Fruit fly (Drosophila melanogaster) whole organism, prepupa: Measurements from ENCODE around the gene CG12481.

ENCODE experiments used
- Blimp-1 ChIP-seq: fragments of 200-800 bp; sonication (Bioruptor generic); optimal IDR thresholded peaks from 3 replicates; lab custom pipeline; 2017; ENCODE audit warnings: missing biosample characterization, missing genetic modification characterization, mild to moderate bottlenecking, moderate library complexity, missing genetic modification reagents
- CG10669 ChIP-seq: fragments of 200-800 bp; sonication (Bioruptor generic); optimal IDR thresholded peaks from 3 replicates; lab custom pipeline; 2018; ENCODE audit warnings: missing biosample characterization, mild to moderate bottlenecking, missing genetic modification characterization, moderate library complexity
- CG11762 ChIP-seq: fragments of 200-800 bp; sonication (Bioruptor generic); optimal IDR thresholded peaks from 3 replicates; lab custom pipeline; 2016; ENCODE audit warnings: missing biosample characterization, missing genetic modification characterization; ENCODE audit not compliant: insufficient read depth
- CG11902 ChIP-seq: fragments of 200-800 bp; sonication (Bioruptor generic); optimal IDR thresholded peaks from 3 replicates; lab custom pipeline; 2016; ENCODE audit warnings: missing biosample characterization, missing genetic modification characterization
- CG15336 ChIP-seq: fragments of 200-800 bp; sonication (Bioruptor generic); IDR thresholded peaks from 2 replicates; pipeline ENCODE4 v1.3.6; 2022; ENCODE audit warnings: missing biosample characterization, missing genetic modification characterization
- CG1621 ChIP-seq: fragments of 200-800 bp; sonication (Bioruptor generic); optimal IDR thresholded peaks from 3 replicates; lab custom pipeline; 2018; ENCODE audit warnings: missing biosample characterization, mild to moderate bottlenecking, missing genetic modification characterization
- CG16779 ChIP-seq: fragments of 200-800 bp; sonication (Bioruptor generic); optimal IDR thresholded peaks from 3 replicates; lab custom pipeline; 2017; ENCODE audit warnings: missing biosample characterization, mild to moderate bottlenecking, missing genetic modification characterization
- CG3032 ChIP-seq: fragments of 200-800 bp; optimal IDR thresholded peaks from 2 replicates; lab custom pipeline; 2019; ENCODE audit warnings: missing biosample characterization, mild to moderate bottlenecking, missing genetic modification characterization, moderate library complexity
- CG31627 ChIP-seq: fragments of 200-800 bp; sonication (Bioruptor generic); optimal IDR thresholded peaks from 3 replicates; lab custom pipeline; 2016; ENCODE audit warnings: missing biosample characterization, missing genetic modification characterization
- CG32006 ChIP-seq: fragments of 200-800 bp; sonication (Bioruptor generic); optimal IDR thresholded peaks from 3 replicates; lab custom pipeline; 2017; ENCODE audit warnings: missing biosample characterization, mild to moderate bottlenecking, missing genetic modification characterization
- CG3919 ChIP-seq: fragments of 200-800 bp; sonication (Bioruptor generic); optimal IDR thresholded peaks from 3 replicates; lab custom pipeline; 2016; ENCODE audit warnings: missing biosample characterization, missing genetic modification characterization
- CG4318 ChIP-seq: fragments of 200-800 bp; sonication (Bioruptor generic); optimal IDR thresholded peaks from 3 replicates; lab custom pipeline; 2017; ENCODE audit warnings: missing biosample characterization, mild to moderate bottlenecking, missing genetic modification characterization
- CG6163 ChIP-seq: fragments of 200-800 bp; sonication (Bioruptor generic); IDR thresholded peaks from 3 replicates; pipeline ENCODE4 v1.3.6; 2022; ENCODE audit warnings: missing biosample characterization, missing genetic modification characterization
- CG6276 ChIP-seq: fragments of 200-800 bp; sonication (Bioruptor generic); optimal IDR thresholded peaks from 2 replicates; lab custom pipeline; 2017; ENCODE audit warnings: missing biosample characterization, mild to moderate bottlenecking, missing genetic modification characterization
- CG6792 ChIP-seq: fragments of 200-800 bp; sonication (Bioruptor generic); optimal IDR thresholded peaks from 3 replicates; lab custom pipeline; 2016; ENCODE audit warnings: missing biosample characterization, missing genetic modification characterization
- CG6808 ChIP-seq: fragments of 200-800 bp; sonication (Bioruptor generic); optimal IDR thresholded peaks from 3 replicates; lab custom pipeline; 2017; ENCODE audit warnings: missing biosample characterization, missing genetic modification characterization, mild to moderate bottlenecking, moderate library complexity, missing genetic modification reagents
- CG6854 ChIP-seq: fragments of 200-800 bp; sonication (Bioruptor generic); optimal IDR thresholded peaks from 2 replicates; lab custom pipeline; 2017; ENCODE audit warnings: missing biosample characterization, mild to moderate bottlenecking, missing genetic modification characterization
- CG8632 ChIP-seq: fragments of 200-800 bp; sonication (Bioruptor generic); optimal IDR thresholded peaks from 3 replicates; lab custom pipeline; 2016; ENCODE audit warnings: missing biosample characterization, missing genetic modification characterization
- CG9139 ChIP-seq: fragments of 200-800 bp; sonication (Bioruptor generic); optimal IDR thresholded peaks from 3 replicates; lab custom pipeline; 2017; ENCODE audit warnings: missing biosample characterization, mild to moderate bottlenecking, missing genetic modification characterization
- Eip78C ChIP-seq: fragments of 200-800 bp; sonication (Bioruptor generic); peaks from one replicate; lab custom pipeline; 2016; ENCODE audit warnings: missing biosample characterization, missing genetic modification characterization
- Ets21C ChIP-seq: fragments of 200-800 bp; sonication (Bioruptor generic); optimal IDR thresholded peaks from 3 replicates; lab custom pipeline; 2016; ENCODE audit warnings: missing biosample characterization, missing genetic modification characterization
- Ets96B ChIP-seq: fragments of 200-800 bp; optimal IDR thresholded peaks from 2 replicates; lab custom pipeline; 2019; ENCODE audit warnings: missing biosample characterization, mild to moderate bottlenecking, missing genetic modification characterization, moderate library complexity
- Gug ChIP-seq: fragments of 200-800 bp; sonication (Bioruptor generic); IDR thresholded peaks from 2 replicates; pipeline ENCODE4 v1.3.6; 2022; ENCODE audit warnings: missing biosample characterization, missing genetic modification characterization
- Hr38 ChIP-seq: sonication (Bioruptor generic); optimal IDR thresholded peaks from 2 replicates; lab custom pipeline; 2016; ENCODE audit warnings: missing biosample characterization, missing genetic modification characterization
- Hr39 ChIP-seq: fragments of 200-800 bp; sonication (Bioruptor generic); optimal IDR thresholded peaks from 2 replicates; lab custom pipeline; 2016; ENCODE audit warnings: missing biosample characterization, missing genetic modification characterization
- Met ChIP-seq: fragments of 200-800 bp; sonication (Bioruptor generic); optimal IDR thresholded peaks from 3 replicates; lab custom pipeline; 2016; ENCODE audit warnings: missing biosample characterization, missing genetic modification characterization
- OdsH ChIP-seq: fragments of 200-800 bp; sonication (Bioruptor generic); optimal IDR thresholded peaks from 3 replicates; lab custom pipeline; 2016; ENCODE audit warnings: missing biosample characterization, missing genetic modification characterization
- Smox ChIP-seq: fragments of 200-800 bp; sonication (Bioruptor generic); optimal IDR thresholded peaks from 3 replicates; lab custom pipeline; 2016; ENCODE audit warnings: missing biosample characterization, missing genetic modification characterization
- achi ChIP-seq: fragments of 200-800 bp; sonication (Bioruptor generic); optimal IDR thresholded peaks from 3 replicates; lab custom pipeline; 2016; ENCODE audit warnings: missing biosample characterization, missing genetic modification characterization
- acj6 ChIP-seq: fragments of 200-800 bp; sonication (Bioruptor generic); optimal IDR thresholded peaks from 3 replicates; lab custom pipeline; 2016; ENCODE audit warnings: missing biosample characterization, missing genetic modification characterization
- cyc ChIP-seq: fragments of 200-800 bp; sonication (Bioruptor generic); optimal IDR thresholded peaks from 3 replicates; lab custom pipeline; 2016; ENCODE audit warnings: missing biosample characterization, missing genetic modification characterization
- dsx ChIP-seq: fragments of 200-800 bp; optimal IDR thresholded peaks from 3 replicates; lab custom pipeline; 2019; ENCODE audit warnings: missing biosample characterization, mild to moderate bottlenecking, missing genetic modification characterization, moderate library complexity; ENCODE audit not compliant: poor library complexity, severe bottlenecking
- eg ChIP-seq: fragments of 200-800 bp; sonication (Bioruptor generic); IDR thresholded peaks from 3 replicates; pipeline ENCODE4 v1.3.6; 2022; ENCODE audit warnings: missing biosample characterization, missing genetic modification characterization
- esn ChIP-seq: fragments of 200-800 bp; sonication (Bioruptor generic); optimal IDR thresholded peaks from 2 replicates; lab custom pipeline; 2016; ENCODE audit warnings: missing biosample characterization, mild to moderate bottlenecking, missing genetic modification characterization, moderate library complexity
- fd85E ChIP-seq: fragments of 200-800 bp; sonication (Bioruptor generic); optimal IDR thresholded peaks from 3 replicates; lab custom pipeline; 2016; ENCODE audit warnings: missing biosample characterization, missing genetic modification characterization
- lz ChIP-seq: fragments of 200-800 bp; sonication (Bioruptor generic); optimal IDR thresholded peaks from 3 replicates; lab custom pipeline; 2016; ENCODE audit warnings: missing biosample characterization, missing genetic modification characterization
- net ChIP-seq: fragments of 200-800 bp; sonication (Bioruptor generic); optimal IDR thresholded peaks from 3 replicates; lab custom pipeline; 2016; ENCODE audit warnings: missing biosample characterization, missing genetic modification characterization
- pdm3 ChIP-seq: fragments of 200-800 bp; sonication (Bioruptor generic); optimal IDR thresholded peaks from 3 replicates; lab custom pipeline; 2016; ENCODE audit warnings: missing biosample characterization, missing genetic modification characterization
- spab ChIP-seq: fragments of 200-800 bp; sonication (Bioruptor generic); optimal IDR thresholded peaks from 2 replicates; lab custom pipeline; 2017; ENCODE audit warnings: missing biosample characterization, mild to moderate bottlenecking, missing genetic modification characterization, missing genetic modification reagents
- ss ChIP-seq, 2 experiments: fragments of 200-800 bp; sonication (Bioruptor generic); optimal IDR thresholded peaks; 2 replicates in 1 of 2; 3 replicates in 1 of 2; lab custom pipeline; 2017 to 2018; ENCODE audit warnings: mild to moderate bottlenecking in 2 of 2, missing biosample characterization in 2 of 2, missing genetic modification characterization in 2 of 2, moderate library complexity in 1 of 2
- svp ChIP-seq: fragments of 200-800 bp; sonication (Bioruptor generic); peaks from one replicate; lab custom pipeline; 2016; ENCODE audit warnings: missing biosample characterization, missing genetic modification characterization
- vri ChIP-seq: fragments of 200-800 bp; sonication (Bioruptor generic); optimal IDR thresholded peaks from 3 replicates; lab custom pipeline; 2016; ENCODE audit warnings: missing biosample characterization, mild to moderate bottlenecking, missing genetic modification characterization

CG12481 gene

DNA sequence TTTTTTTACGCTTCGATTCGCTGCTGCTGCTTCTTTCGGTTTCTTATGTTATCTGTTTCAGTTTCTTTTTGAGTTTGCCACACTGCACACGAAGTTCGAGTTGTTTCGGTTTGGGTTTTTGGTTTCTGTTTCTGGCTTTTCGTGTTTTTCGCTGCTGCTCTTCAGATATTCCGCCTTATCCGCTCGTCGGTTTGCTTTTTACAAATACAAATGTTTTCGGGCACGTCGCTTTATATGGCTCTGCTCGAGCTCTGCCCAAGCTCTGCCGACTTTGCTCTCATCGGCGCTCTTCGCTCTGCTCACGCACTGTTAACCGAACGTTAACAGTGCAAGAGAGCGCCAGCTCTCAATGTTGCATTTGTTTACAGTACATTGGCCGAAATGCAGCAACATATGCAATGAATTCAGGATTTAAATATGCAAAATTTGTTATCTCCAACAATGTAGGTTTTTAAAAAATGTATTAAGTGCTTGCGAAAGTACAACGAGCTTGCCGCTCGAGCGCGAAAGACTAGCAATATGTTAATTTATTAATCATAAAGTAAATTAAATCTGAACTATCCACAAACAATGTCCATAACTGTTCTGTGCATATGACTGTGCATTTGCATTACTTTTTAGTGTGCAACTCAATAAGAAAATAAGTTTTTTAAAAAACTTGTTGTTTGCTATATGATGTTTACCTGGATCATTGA is 24.3 kb downstream of the CG12481 start (continued):
- TF ChIP-seq Eip78C (GFP tag; lab: Kevin White, UChicago): peak; percentile 49
- TF ChIP-seq net (GFP tag; lab: Kevin White, UChicago): no peak
- no peak for TF ChIP-seq CG3919 (GFP tag; lab: Kevin White, UChicago)
- no peak for TF ChIP-seq CG6792 (GFP tag; lab: Kevin White, UChicago)
- TF ChIP-seq OdsH (GFP tag; lab: Kevin White, UChicago): peak; percentile 38
- TF ChIP-seq CG6854 (GFP tag; lab: Kevin White, UChicago): peak; percentile 18
- no peak for TF ChIP-seq Gug (GFP tag; lab: Robert Waterston, UW)
- TF ChIP-seq Hr39: no peak
- no peak for TF ChIP-seq Ets96B (tag; lab: Kevin White, UChicago)

- 0 out of 3 replicates have a peak, but pooled peaks have one; percentile 42 for TF ChIP-seq CG6163 (GFP tag; lab: Robert Waterston, UW)
- TF ChIP-seq ss (GFP tag; optimal IDR thresholded peaks at IDR 0.05; lab: Kevin White, UChicago): peak; percentile 23 to 48
- TF ChIP-seq CG3919 (GFP tag; lab: Kevin White, UChicago): no peak
- peak; percentile 47 for TF ChIP-seq svp (GFP tag; lab: Kevin White, UChicago)
- peak; percentile 61 for TF ChIP-seq CG1621 (tag; lab: Kevin White, UChicago)
- TF ChIP-seq CG11902 (GFP tag; lab: Kevin White, UChicago): no peak
- TF ChIP-seq CG15336 (GFP tag; lab: Robert Waterston, UW): no peak; the same call in 1 of the 2 replicates
- TF ChIP-seq eg (GFP tag; lab: Robert Waterston, UW): peak; percentile 18; the same call in 1 of the 3 replicates
- peak; percentile 1 for TF ChIP-seq CG6808 (GFP tag; lab: Kevin White, UChicago)
- TF ChIP-seq CG9139 (GFP tag; lab: Kevin White, UChicago): peak; percentile 38
- TF ChIP-seq dsx: peak; percentile 12
- no peak for TF ChIP-seq Ets96B (tag; lab: Kevin White, UChicago)
- TF ChIP-seq Eip78C (GFP tag; lab: Kevin White, UChicago): peak; percentile 4
- no peak for TF ChIP-seq lz (GFP tag; lab: Kevin White, UChicago)
These were observed 25.2 kb downstream of the CG12481 start for dm6 chrX:14212147-14212792.

dm6 chrX:14213509-14214154 is 26.6 kb downstream of the CG12481 start:
- TF ChIP-seq net (GFP tag; lab: Kevin White, UChicago) (peak; percentile 5), CG11902 (GFP tag; lab: Kevin White, UChicago) (no peak), Ets21C (GFP tag; lab: Kevin White, UChicago) (no peak), CG6792 (GFP tag; lab: Kevin White, UChicago) (no peak), CG32006 (GFP tag; lab: Kevin White, UChicago) (peak; percentile 77), Smox (GFP tag; lab: Kevin White, UChicago) (no peak), Hr38 (no peak), fd85E (no peak), spab (GFP tag; lab: Kevin White, UChicago) (no peak), Met (GFP tag; lab: Kevin White, UChicago) (no peak), lz (GFP tag; lab: Kevin White, UChicago) (no peak), vri (GFP tag; lab: Kevin White, UChicago) (no peak), esn (GFP tag; lab: Kevin White, UChicago) (no peak), svp (GFP tag; lab: Kevin White, UChicago) (no peak), CG10669 (no peak), CG3032 (tag; lab: Kevin White, UChicago) (no peak), Blimp-1 (GFP tag; lab: Kevin White, UChicago) (no peak), dsx (no peak), CG31627 (no peak), CG4318 (GFP tag; lab: Kevin White, UChicago) (peak; percentile 59), pdm3 (peak; percentile 30), CG16779 (no peak), achi (GFP tag; lab: Kevin White, UChicago) (peak; percentile 25), CG6276 (GFP tag; lab: Kevin White, UChicago) (peak; percentile 51), cyc (GFP tag; lab: Kevin White, UChicago) (no peak), CG9139 (GFP tag; lab: Kevin White, UChicago) (no peak), eg (GFP tag; lab: Robert Waterston, UW) (peak; percentile 72), Ets96B (tag; lab: Kevin White, UChicago) (no peak), CG8632 (GFP tag; lab: Kevin White, UChicago) (no peak), acj6 (GFP tag; lab: Kevin White, UChicago) (peak; percentile 30), OdsH (GFP tag; lab: Kevin White, UChicago) (peak; percentile 42), CG1621 (tag; lab: Kevin White, UChicago) (no peak), CG11762 (no peak), CG6854 (GFP tag; lab: Kevin White, UChicago) (no peak)
